Worm (Caenorhabditis elegans) whole organism, young adult: ENCODE results near the gene him-6.

Experiments used
- F33H1.4 ChIP-seq: fragments of 200-800 bp; sonication (Bioruptor generic); IDR thresholded peaks from 2 replicates; pipeline ENCODE4 v1.3.6; 2022; ENCODE audit warnings: missing genetic modification reagents, missing genetic modification characterization, missing compliant biosample characterization
- F52B5.7 ChIP-seq: sonication (generic microtip); optimal IDR thresholded peaks from 2 replicates; lab custom pipeline; 2016; ENCODE audit warnings: mild to moderate bottlenecking, missing genetic modification characterization, missing compliant biosample characterization
- F55B11.4 ChIP-seq: sonication (generic microtip); optimal IDR thresholded peaks from 2 replicates; lab custom pipeline; 2016; ENCODE audit warnings: missing compliant biosample characterization, missing genetic modification characterization, borderline replicate concordance; ENCODE audit not compliant: insufficient read depth
- K11D2.4 ChIP-seq: fragments of 200-800 bp; sonication (Bioruptor generic); IDR thresholded peaks from 2 replicates; pipeline ENCODE4 v1.3.6; 2022; ENCODE audit warnings: missing genetic modification reagents, missing genetic modification characterization, missing compliant biosample characterization
- Y56A3A.18 ChIP-seq: fragments of 200-800 bp; sonication (Bioruptor generic); IDR thresholded peaks from 2 replicates; pipeline ENCODE4 v1.3.6; 2022; ENCODE audit warnings: missing genetic modification reagents, missing genetic modification characterization, missing compliant biosample characterization
- Y67H2A.10 ChIP-seq: fragments of 200-800 bp; sonication (Bioruptor generic); conservative IDR thresholded peaks from 2 replicates; pipeline ENCODE4 v1.3.6; 2022; ENCODE audit warnings: missing genetic modification reagents, missing genetic modification characterization, missing compliant biosample characterization
- Y79H2A.3 ChIP-seq: fragments of 200-800 bp; sonication (Bioruptor generic); conservative IDR thresholded peaks from 2 replicates; pipeline ENCODE4 v1.3.6; 2022; ENCODE audit warnings: missing genetic modification reagents, missing genetic modification characterization, missing compliant biosample characterization
- Y95B8A.8 ChIP-seq: fragments of 200-800 bp; sonication (Bioruptor generic); IDR thresholded peaks from 2 replicates; pipeline ENCODE4 v1.3.6; 2022; ENCODE audit warnings: missing genetic modification reagents, missing genetic modification characterization, missing compliant biosample characterization
- ZK185.1 ChIP-seq: sonication (generic microtip); optimal IDR thresholded peaks from 2 replicates; lab custom pipeline; 2016; ENCODE audit warnings: mild to moderate bottlenecking, missing genetic modification characterization, missing compliant biosample characterization; ENCODE audit not compliant: poor library complexity, severe bottlenecking
- atf-7 ChIP-seq: sonication (generic microtip); optimal IDR thresholded peaks from 2 replicates; lab custom pipeline; 2017; ENCODE audit warnings: mild to moderate bottlenecking, missing genetic modification characterization, missing compliant biosample characterization
- athp-1 ChIP-seq: sonication (generic microtip); optimal IDR thresholded peaks from 2 replicates; lab custom pipeline; 2017; ENCODE audit warnings: mild to moderate bottlenecking, missing genetic modification characterization, missing compliant biosample characterization
- bed-1 ChIP-seq: fragments of 200-800 bp; sonication (Bioruptor generic); IDR thresholded peaks from 2 replicates; pipeline ENCODE4 v1.3.6; 2022; ENCODE audit warnings: missing genetic modification reagents, missing genetic modification characterization, missing compliant biosample characterization
- cebp-2 ChIP-seq: fragments of 200-800 bp; sonication (Bioruptor generic); IDR thresholded peaks from 2 replicates; pipeline ENCODE4 v1.3.6; 2022; ENCODE audit warnings: missing genetic modification characterization, missing compliant biosample characterization
- ceh-91 ChIP-seq: fragments of 200-800 bp; sonication (Bioruptor generic); IDR thresholded peaks from 2 replicates; pipeline ENCODE4 v1.3.6; 2022; ENCODE audit warnings: missing genetic modification reagents, missing genetic modification characterization, missing compliant biosample characterization
- chd-7 ChIP-seq: sonication (generic microtip); optimal IDR thresholded peaks from 2 replicates; lab custom pipeline; 2016; ENCODE audit warnings: mild to moderate bottlenecking, missing genetic modification characterization, moderate library complexity, missing compliant biosample characterization
- efl-1 ChIP-seq: fragments of 150-350 bp; optimal IDR thresholded peaks from 2 replicates; lab custom pipeline; 2014; ENCODE audit warnings: missing biosample characterization, missing genetic modification reagents, missing genetic modification characterization
- ekl-4 ChIP-seq: fragments of 200-800 bp; sonication (Bioruptor generic); IDR thresholded peaks from 2 replicates; pipeline ENCODE4 v1.3.6; 2022; ENCODE audit warnings: missing genetic modification reagents, missing genetic modification characterization, missing compliant biosample characterization
- hrde-1 ChIP-seq: sonication (generic microtip); optimal IDR thresholded peaks from 2 replicates; lab custom pipeline; 2016; ENCODE audit warnings: missing genetic modification characterization, mild to moderate bottlenecking, missing compliant biosample characterization, moderate library complexity, missing genotype, missing genetic modification reagents, borderline replicate concordance
- lin-26 ChIP-seq: fragments of 200-800 bp; sonication (Bioruptor generic); IDR thresholded peaks from 2 replicates; pipeline ENCODE4 v1.3.6; 2022; ENCODE audit warnings: missing genetic modification reagents, missing genetic modification characterization, missing compliant biosample characterization
- lin-35 ChIP-seq, 3 experiments: fragments of 150-350 bp in 2 of 3; sonication (generic microtip) in 1 of 3; optimal IDR thresholded peaks; 2 replicates each; lab custom pipeline; 2014 to 2018; ENCODE audit warnings: missing biosample characterization in 3 of 3, missing genetic modification characterization in 3 of 3, missing genetic modification reagents in 3 of 3
- lsl-1 ChIP-seq: fragments of 200-800 bp; sonication (Bioruptor generic); optimal IDR thresholded peaks from 2 replicates; lab custom pipeline; 2018; ENCODE audit warnings: mild to moderate bottlenecking, missing genetic modification characterization, moderate library complexity, missing compliant biosample characterization
- madf-10 ChIP-seq: sonication (generic microtip); optimal IDR thresholded peaks from 2 replicates; lab custom pipeline; 2016; ENCODE audit warnings: mild to moderate bottlenecking, missing genetic modification characterization, missing compliant biosample characterization
- madf-3 ChIP-seq: fragments of 200-800 bp; sonication (Bioruptor generic); IDR thresholded peaks from 2 replicates; pipeline ENCODE4 v1.3.6; 2022; ENCODE audit warnings: missing genetic modification reagents, missing genetic modification characterization, missing compliant biosample characterization
- madf-6 ChIP-seq: fragments of 200-800 bp; sonication (Bioruptor generic); IDR thresholded peaks from 2 replicates; pipeline ENCODE4 v1.3.6; 2022; ENCODE audit warnings: missing genetic modification reagents, missing genetic modification characterization, missing compliant biosample characterization
- madf-8 ChIP-seq: fragments of 200-800 bp; sonication (Bioruptor generic); conservative IDR thresholded peaks from 2 replicates; pipeline ENCODE4 v1.3.6; 2022; ENCODE audit warnings: missing genetic modification reagents, missing genetic modification characterization, missing compliant biosample characterization
- mcd-1 ChIP-seq: fragments of 200-800 bp; sonication (Bioruptor generic); IDR thresholded peaks from 2 replicates; pipeline ENCODE4 v1.3.6; 2022; ENCODE audit warnings: missing genetic modification reagents, missing genetic modification characterization, missing compliant biosample characterization
- nfya-2 ChIP-seq: fragments of 200-800 bp; sonication (Bioruptor generic); IDR thresholded peaks from 2 replicates; pipeline ENCODE4 v1.3.6; 2022; ENCODE audit warnings: missing genetic modification reagents, missing genetic modification characterization, missing compliant biosample characterization
- nhr-179 ChIP-seq: sonication (generic microtip); optimal IDR thresholded peaks from 2 replicates; lab custom pipeline; 2016; ENCODE audit warnings: mild to moderate bottlenecking, missing genetic modification characterization, missing compliant biosample characterization
- nhr-80 ChIP-seq: sonication (generic microtip); optimal IDR thresholded peaks from 2 replicates; lab custom pipeline; 2016; ENCODE audit warnings: missing genetic modification characterization, missing compliant biosample characterization
- rpc-1 ChIP-seq, 2 experiments: fragments of 150-350 bp in 1 of 2; sonication (generic microtip) in 1 of 2; optimal IDR thresholded peaks; 2 replicates each; lab custom pipeline; 2014 to 2018; ENCODE audit warnings: missing biosample characterization in 1 of 2, missing genetic modification characterization in 1 of 2, missing genetic modification reagents in 1 of 2, missing genotype in 1 of 2
- sea-2 ChIP-seq: fragments of 200-800 bp; sonication (Bioruptor generic); IDR thresholded peaks from 2 replicates; pipeline ENCODE4 v1.3.6; 2022; ENCODE audit warnings: missing genetic modification characterization, missing compliant biosample characterization
- unc-130 ChIP-seq: sonication (generic microtip); optimal IDR thresholded peaks from 2 replicates; lab custom pipeline; 2016; ENCODE audit warnings: missing genetic modification reagents, missing genetic modification characterization, missing compliant biosample characterization
- xnd-1 ChIP-seq: sonication (generic microtip); optimal IDR thresholded peaks from 2 replicates; lab custom pipeline; 2016; ENCODE audit warnings: missing genotype, missing genetic modification reagents, missing genetic modification characterization, missing compliant biosample characterization
- zfh-2 ChIP-seq: fragments of 200-800 bp; sonication (Bioruptor generic); conservative IDR thresholded peaks from 2 replicates; pipeline ENCODE4 v1.3.6; 2022; ENCODE audit warnings: missing genetic modification reagents, missing genetic modification characterization, missing compliant biosample characterization
- ztf-18 ChIP-seq: sonication (generic microtip); optimal IDR thresholded peaks from 2 replicates; lab custom pipeline; 2016; ENCODE audit warnings: missing genotype, mild to moderate bottlenecking, missing genetic modification characterization, missing compliant biosample characterization
- ztf-22 ChIP-seq: fragments of 200-800 bp; sonication (Bioruptor generic); optimal IDR thresholded peaks from 2 replicates; lab custom pipeline; 2018; ENCODE audit warnings: mild to moderate bottlenecking, missing genetic modification characterization, moderate library complexity, missing compliant biosample characterization
- ztf-26 ChIP-seq: sonication (generic microtip); optimal IDR thresholded peaks from 2 replicates; lab custom pipeline; 2017; ENCODE audit warnings: missing genetic modification characterization, missing compliant biosample characterization
- ztf-6 ChIP-seq: fragments of 200-800 bp; sonication (Bioruptor generic); IDR thresholded peaks from 2 replicates; pipeline ENCODE4 v1.3.6; 2022; ENCODE audit warnings: missing genetic modification reagents, missing genetic modification characterization, missing compliant biosample characterization

Gene him-6

ce11 chrIV:12451225-12451831 lies 39.3 kb upstream of the him-6 start, which contains the start of gene dpy-26 (continued):
- 0 out of 2 replicates have a peak, but pooled peaks have one; percentile 47 for TF ChIP-seq ekl-4 (GFP tag; lab: Robert Waterston, UW)
- TF ChIP-seq bed-1 (GFP tag; lab: Robert Waterston, UW), result no peak
- TF ChIP-seq Y95B8A.8 (GFP tag; lab: Robert Waterston, UW), result no peak
- no peak for TF ChIP-seq ceh-91 (GFP tag; lab: Robert Waterston, UW)
- TF ChIP-seq ZK185.1 (tag; lab: Kevin White, UChicago), result peak; percentile 22
- peak; percentile 81 for TF ChIP-seq lsl-1 (GFP tag; lab: Kevin White, UChicago)
- TF ChIP-seq ztf-26 (tag; lab: Kevin White, UChicago), result no peak
- peak; percentile 22 for TF ChIP-seq xnd-1
- TF ChIP-seq chd-7, result no peak
- TF ChIP-seq ztf-22 (GFP tag; lab: Kevin White, UChicago), result no peak
- TF ChIP-seq F33H1.4, result peak; percentile 73
- TF ChIP-seq efl-1, result peak; percentile 54
- TF ChIP-seq madf-6, result peak; percentile 49
- peak; percentile 21; the same call in 1 of the 2 replicates for TF ChIP-seq madf-8 (GFP tag; lab: Robert Waterston, UW)

ce11 chrIV:12454115-12454514 lies 36.5 kb upstream of the him-6 start, which contains the start of gene spe-44:
Gene spe-44 (minus strand): TSS chrIV:12454215.
- peak; percentile 71 for TF ChIP-seq lsl-1 (GFP tag; lab: Kevin White, UChicago)
- TF ChIP-seq unc-130 (GFP tag; lab: Kevin White, UChicago), result no peak
- TF ChIP-seq, all 124 proteins: peak for 1

- TF ChIP-seq madf-3 (no peak), sea-2 (GFP tag; lab: Robert Waterston, UW) (no peak), F55B11.4 (no peak), athp-1 (tag; lab: Kevin White, UChicago) (no peak), cebp-2 (no peak), K11D2.4 (GFP tag; lab: Robert Waterston, UW) (no peak), ztf-6 (GFP tag; lab: Robert Waterston, UW) (no peak), mcd-1 (GFP tag; lab: Robert Waterston, UW) (no peak), zfh-2 (GFP tag; lab: Robert Waterston, UW) (no peak), Y79H2A.3 (GFP tag; lab: Robert Waterston, UW) (no peak), Y56A3A.18 (GFP tag; lab: Robert Waterston, UW) (no peak), ceh-91 (GFP tag; lab: Robert Waterston, UW) (no peak), efl-1 (no peak), ztf-18 (tag; lab: Kevin White, UChicago) (no peak), lin-26 (GFP tag; lab: Robert Waterston, UW) (no peak)
Measured at ce11 chrIV:12454750-12455149, 35.8 kb upstream of the him-6 start, which contains the start of gene smz-1. Gene smz-1 (plus strand): TSS chrIV:12455050.

- no peak for TF ChIP-seq F55B11.4
Measured at ce11 chrIV:12456613-12457012, 34.0 kb upstream of the him-6 start, which contains the start of gene C25G4.7. Gene C25G4.7 (plus strand): TSS chrIV:12456913.

- TF ChIP-seq nhr-80 (no peak), ztf-18 (tag; lab: Kevin White, UChicago) (no peak)
Measured at ce11 chrIV:12463370-12463769, 27.2 kb upstream of the him-6 start, which contains the start of gene C25G4.8. Gene C25G4.8 (minus strand): TSS chrIV:12463470.

- TF ChIP-seq rpc-1 (optimal IDR thresholded peaks at IDR 0.05; lab: Kevin White, UChicago) (no peak), rpc-1 (tag; optimal IDR thresholded peaks at IDR 0.05; lab: Kevin White, UChicago) (no peak), Y67H2A.10 (GFP tag; lab: Robert Waterston, UW) (no peak), F52B5.7 (tag; lab: Kevin White, UChicago) (no peak), sea-2 (GFP tag; lab: Robert Waterston, UW) (no peak), lin-35 (GFP tag; optimal IDR thresholded peaks at IDR 0.05; lab: Kevin White, UChicago) (no peak), madf-10 (no peak), nhr-179 (tag; lab: Kevin White, UChicago) (no peak), atf-7 (tag; lab: Kevin White, UChicago) (no peak), ztf-22 (GFP tag; lab: Kevin White, UChicago) (no peak), nfya-2 (no peak), hrde-1 (tag; lab: Kevin White, UChicago) (no peak)
Measured at ce11 chrIV:12464822-12465221, 25.8 kb upstream of the him-6 start.
